Worm (Caenorhabditis elegans) whole organism, late embryonic: ENCODE data around the gene C16C8.20.

Experiments
- C08G9.2 ChIP-seq: sonication (generic microtip); optimal IDR thresholded peaks from 2 replicates; lab custom pipeline; 2016; ENCODE audit warnings: mild to moderate bottlenecking, missing genetic modification characterization, moderate library complexity, missing compliant biosample characterization
- C38D4.7 ChIP-seq: fragments of 200-800 bp; sonication (Bioruptor generic); optimal IDR thresholded peaks from 2 replicates; lab custom pipeline; 2018; ENCODE audit warnings: mild to moderate bottlenecking, missing genetic modification characterization, moderate library complexity, missing compliant biosample characterization
- K02D7.2 ChIP-seq: sonication (generic microtip); optimal IDR thresholded peaks from 2 replicates; lab custom pipeline; 2017; ENCODE audit warnings: mild to moderate bottlenecking, missing genetic modification characterization, missing compliant biosample characterization
- K09A11.1 ChIP-seq: sonication (generic microtip); optimal IDR thresholded peaks from 2 replicates; lab custom pipeline; 2017; ENCODE audit warnings: antibody characterized with exemption, mild to moderate bottlenecking, missing genetic modification characterization, missing compliant biosample characterization; ENCODE audit not compliant: insufficient read depth
- T23F11.4 ChIP-seq: fragments of 200-800 bp; sonication (Bioruptor generic); optimal IDR thresholded peaks from 2 replicates; lab custom pipeline; 2018; ENCODE audit warnings: mild to moderate bottlenecking, missing genetic modification characterization, missing compliant biosample characterization
- ceh-19 ChIP-seq: fragments of 200-800 bp; sonication (Bioruptor generic); optimal IDR thresholded peaks from 2 replicates; lab custom pipeline; 2018; ENCODE audit warnings: mild to moderate bottlenecking, missing genetic modification characterization, missing compliant biosample characterization
- ceh-2 ChIP-seq: sonication (generic microtip); optimal IDR thresholded peaks from 2 replicates; lab custom pipeline; 2016; ENCODE audit warnings: missing genotype, missing genetic modification characterization, missing compliant biosample characterization
- ceh-22 ChIP-seq: sonication (generic microtip); optimal IDR thresholded peaks from 2 replicates; lab custom pipeline; 2017; ENCODE audit warnings: missing biosample characterization, missing genetic modification characterization
- ceh-30 ChIP-seq: fragments of 150-350 bp; optimal IDR thresholded peaks from 2 replicates; lab custom pipeline; 2014; ENCODE audit warnings: missing biosample characterization, missing genetic modification characterization
- che-1 ChIP-seq: sonication (generic microtip); optimal IDR thresholded peaks from 2 replicates; lab custom pipeline; 2016; ENCODE audit warnings: mild to moderate bottlenecking, missing genetic modification characterization, missing compliant biosample characterization
- dmd-4 ChIP-seq: sonication (generic microtip); optimal IDR thresholded peaks from 2 replicates; lab custom pipeline; 2016; ENCODE audit warnings: borderline replicate concordance, missing genetic modification characterization, missing compliant biosample characterization
- elt-4 ChIP-seq: sonication (generic microtip); optimal IDR thresholded peaks from 2 replicates; lab custom pipeline; 2016; ENCODE audit warnings: missing genetic modification characterization, missing compliant biosample characterization
- ets-4 ChIP-seq: sonication (generic microtip); optimal IDR thresholded peaks from 2 replicates; lab custom pipeline; 2016; ENCODE audit warnings: missing genetic modification characterization, missing compliant biosample characterization
- fax-1 ChIP-seq: sonication (generic microtip); optimal IDR thresholded peaks from 2 replicates; lab custom pipeline; 2016; ENCODE audit warnings: missing genotype, missing genetic modification characterization, missing compliant biosample characterization
- fkh-10 ChIP-seq: fragments of 150-350 bp; optimal IDR thresholded peaks from 2 replicates; lab custom pipeline; 2014; ENCODE audit warnings: missing biosample characterization, missing genetic modification reagents, missing genetic modification characterization
- gmeb-2 ChIP-seq: sonication (generic microtip); optimal IDR thresholded peaks from 2 replicates; lab custom pipeline; 2016; ENCODE audit warnings: missing genetic modification characterization, inconsistent platforms, missing compliant biosample characterization
- hlh-30 ChIP-seq: sonication (generic microtip); optimal IDR thresholded peaks from 2 replicates; lab custom pipeline; 2017; ENCODE audit warnings: antibody characterized with exemption, missing genetic modification characterization, missing compliant biosample characterization; ENCODE audit not compliant: insufficient read depth
- madf-2 ChIP-seq: sonication (generic microtip); optimal IDR thresholded peaks from 2 replicates; lab custom pipeline; 2017; ENCODE audit warnings: missing genetic modification characterization, missing compliant biosample characterization
- mec-3 ChIP-seq: sonication (generic microtip); optimal IDR thresholded peaks from 2 replicates; lab custom pipeline; 2016; ENCODE audit warnings: borderline replicate concordance, missing genetic modification characterization, missing compliant biosample characterization
- nfya-1 ChIP-seq: sonication (generic microtip); optimal IDR thresholded peaks from 2 replicates; lab custom pipeline; 2017; ENCODE audit warnings: missing genetic modification characterization, mild to moderate bottlenecking, missing compliant biosample characterization, antibody characterized with exemption, moderate library complexity
- nhr-232 ChIP-seq: sonication (generic microtip); optimal IDR thresholded peaks from 2 replicates; lab custom pipeline; 2016; ENCODE audit warnings: missing genetic modification characterization, missing compliant biosample characterization
- odd-2 ChIP-seq: sonication (generic microtip); optimal IDR thresholded peaks from 2 replicates; lab custom pipeline; 2017; ENCODE audit warnings: antibody characterized with exemption, mild to moderate bottlenecking, missing genetic modification characterization, missing compliant biosample characterization
- pax-1 ChIP-seq: fragments of 150-350 bp; optimal IDR thresholded peaks from 2 replicates; lab custom pipeline; 2014; ENCODE audit warnings: missing biosample characterization, missing genetic modification characterization
- pha-4 ChIP-seq: fragments of 150-350 bp; optimal IDR thresholded peaks from 2 replicates; lab custom pipeline; 2018; ENCODE audit warnings: missing biosample characterization, missing genetic modification reagents, missing genetic modification characterization
- pqm-1 ChIP-seq: sonication (generic microtip); optimal IDR thresholded peaks from 2 replicates; lab custom pipeline; 2016; ENCODE audit warnings: missing genetic modification characterization, missing compliant biosample characterization
- pros-1 ChIP-seq: fragments of 150-350 bp; optimal IDR thresholded peaks from 2 replicates; lab custom pipeline; 2014; ENCODE audit warnings: missing biosample characterization, missing genetic modification reagents, missing genetic modification characterization
- ref-2 ChIP-seq: sonication (generic microtip); optimal IDR thresholded peaks from 2 replicates; lab custom pipeline; 2016; ENCODE audit warnings: missing genetic modification characterization, missing compliant biosample characterization
- rnt-1 ChIP-seq: sonication (generic microtip); optimal IDR thresholded peaks from 2 replicates; lab custom pipeline; 2016; ENCODE audit warnings: missing genetic modification characterization, missing compliant biosample characterization
- sox-2 ChIP-seq: fragments of 200-800 bp; sonication (Bioruptor generic); IDR thresholded peaks from 2 replicates; pipeline ENCODE4 v1.3.6; 2022; ENCODE audit warnings: missing genetic modification reagents, missing genetic modification characterization, missing compliant biosample characterization
- sox-4 ChIP-seq: sonication (generic microtip); optimal IDR thresholded peaks from 2 replicates; lab custom pipeline; 2017; ENCODE audit warnings: mild to moderate bottlenecking, missing genetic modification characterization, inconsistent platforms, missing compliant biosample characterization
- syd-9 ChIP-seq: sonication (generic microtip); optimal IDR thresholded peaks from 2 replicates; lab custom pipeline; 2016; ENCODE audit warnings: mild to moderate bottlenecking, missing genetic modification characterization, moderate library complexity, missing compliant biosample characterization
- tbx-2 ChIP-seq: sonication (generic microtip); optimal IDR thresholded peaks from 2 replicates; lab custom pipeline; 2016; ENCODE audit warnings: missing genetic modification characterization, missing compliant biosample characterization
- ttx-3 ChIP-seq: sonication (generic microtip); optimal IDR thresholded peaks from 2 replicates; lab custom pipeline; 2016; ENCODE audit warnings: missing genetic modification reagents, missing genetic modification characterization, missing compliant biosample characterization
- unc-3 ChIP-seq, 2 experiments: fragments of 200-800 bp in 1 of 2; sonication (Bioruptor generic) in 1 of 2; sonication (generic microtip) in 1 of 2; conservative IDR thresholded peaks in 1 of 2; optimal IDR thresholded peaks in 1 of 2; 2 replicates each; pipeline versions ENCODE4 v1.3.6 to Lab custom; 2016 to 2022; ENCODE audit warnings: missing compliant biosample characterization in 2 of 2, missing genetic modification characterization in 2 of 2, missing genetic modification reagents in 1 of 2
- unc-55 ChIP-seq: sonication (generic microtip); optimal IDR thresholded peaks from 2 replicates; lab custom pipeline; 2017; ENCODE audit warnings: missing biosample characterization, missing genetic modification reagents, missing genetic modification characterization
- unc-86 ChIP-seq: sonication (generic microtip); optimal IDR thresholded peaks from 2 replicates; lab custom pipeline; 2016; ENCODE audit warnings: missing genetic modification characterization, missing compliant biosample characterization
- zip-5 ChIP-seq: sonication (generic microtip); optimal IDR thresholded peaks from 2 replicates; lab custom pipeline; 2016; ENCODE audit warnings: missing genetic modification characterization, missing compliant biosample characterization

The C16C8.20 gene

ce11 chrII:3429400-3429799 is 17.3 kb upstream of the C16C8.20 start, which contains the start of gene C16C8.18:
Gene C16C8.18 (plus strand): TSS chrII:3429700.
- TF ChIP-seq pros-1 (no peak), zip-5 (tag; lab: Kevin White, UChicago) (no peak), ceh-30 (tag; lab: Kevin White, UChicago) (no peak), C08G9.2 (tag; lab: Kevin White, UChicago) (no peak), pqm-1 (no peak), ceh-19 (GFP tag; lab: Kevin White, UChicago) (no peak), tbx-2 (no peak), unc-3 (GFP tag; conservative IDR thresholded peaks at IDR 0.05; lab: Robert Waterston, UW) (no peak), unc-3 (tag; optimal IDR thresholded peaks at IDR 0.05; lab: Kevin White, UChicago) (no peak), rnt-1 (tag; lab: Kevin White, UChicago) (no peak), syd-9 (tag; lab: Kevin White, UChicago) (no peak), ceh-2 (no peak)

DNA sequence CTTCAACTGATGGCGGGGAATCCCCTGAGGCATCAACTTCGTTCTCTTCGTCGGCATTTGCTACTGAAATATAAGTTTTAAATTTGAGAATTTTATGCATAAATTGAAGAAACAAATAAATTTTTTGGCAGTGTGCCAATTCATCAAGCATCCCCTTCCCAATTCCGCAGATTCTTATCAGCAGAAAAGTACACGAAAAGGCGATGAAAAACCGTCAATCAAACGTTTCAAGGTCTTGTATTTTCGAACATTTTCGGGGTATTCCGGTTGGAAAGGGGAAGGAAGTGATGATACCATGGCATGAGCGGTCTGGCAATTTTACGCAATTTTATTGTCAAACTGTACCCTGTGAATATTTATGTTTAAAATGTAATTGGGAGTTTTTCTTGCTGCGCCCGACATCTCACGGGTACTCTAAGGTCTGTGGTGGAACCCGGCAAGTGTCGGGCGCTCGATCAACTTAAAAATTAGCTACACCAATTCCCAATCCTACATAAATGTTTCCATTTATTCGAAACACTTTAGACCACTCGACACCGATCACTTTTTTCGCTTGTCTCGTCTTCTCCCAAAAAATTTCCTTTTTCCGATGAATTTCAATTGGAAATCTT is 11.7 kb upstream of the C16C8.20 start:
- TF ChIP-seq ets-4 (tag; lab: Kevin White, UChicago) (no peak), ceh-22 (no peak), ref-2 (no peak)

ce11 chrII:3436412-3436811 is 10.3 kb upstream of the C16C8.20 start, which contains the start of gene skpo-2:
Gene skpo-2 (minus strand): TSS chrII:3436512.
- TF ChIP-seq nfya-1 (no peak), unc-86 (tag; lab: Kevin White, UChicago) (no peak), hlh-30 (tag; lab: Kevin White, UChicago) (no peak), mec-3 (no peak), sox-2 (no peak), gmeb-2 (tag; lab: Kevin White, UChicago) (no peak), fax-1 (no peak), elt-4 (tag; lab: Kevin White, UChicago) (no peak), pax-1 (tag; lab: Kevin White, UChicago) (no peak), dmd-4 (tag; lab: Kevin White, UChicago) (no peak), pha-4 (tag; lab: Kevin White, UChicago) (no peak), K09A11.1 (tag; lab: Kevin White, UChicago) (no peak)

DNA sequence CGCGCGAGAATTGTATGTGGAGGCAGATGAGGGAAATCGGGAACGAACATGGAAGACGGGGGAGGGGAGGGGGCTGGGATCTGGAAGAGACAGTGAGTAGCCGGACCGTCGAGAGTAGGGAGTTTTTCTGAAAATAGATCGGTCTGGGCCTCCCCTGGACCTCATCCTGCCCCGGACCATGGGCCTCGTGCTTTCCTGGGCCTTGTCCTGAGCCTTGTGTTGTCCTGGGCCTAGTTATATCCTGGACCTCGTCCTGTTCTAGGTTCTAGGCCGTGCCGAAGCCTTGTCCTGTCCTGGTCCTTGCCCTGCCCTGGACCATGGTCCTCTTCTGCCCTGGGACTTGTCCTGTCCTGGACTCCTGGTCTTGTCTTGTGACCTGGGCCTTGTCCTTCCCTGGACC is 9.4 kb upstream of the C16C8.20 start:
- TF ChIP-seq pqm-1 (no peak), sox-2 (no peak), nhr-232 (tag; lab: Kevin White, UChicago) (no peak), C38D4.7 (no peak), madf-2 (tag; lab: Kevin White, UChicago) (no peak), che-1 (tag; lab: Kevin White, UChicago) (no peak), C08G9.2 (tag; lab: Kevin White, UChicago) (no peak), ttx-3 (tag; lab: Kevin White, UChicago) (no peak), fkh-10 (no peak), rnt-1 (tag; lab: Kevin White, UChicago) (no peak), pha-4 (tag; lab: Kevin White, UChicago) (no peak), ref-2 (no peak), T23F11.4 (no peak), K02D7.2 (tag; lab: Kevin White, UChicago) (no peak), odd-2 (tag; lab: Kevin White, UChicago) (no peak), unc-55 (GFP tag; lab: Kevin White, UChicago) (no peak), sox-4 (tag; lab: Kevin White, UChicago) (no peak)
- TF ChIP-seq, all 69 proteins: peak for 0
